Fruit fly (Drosophila melanogaster) ovary, adult (tissue): ENCODE data around the gene put.

Experiments used
- CG17801 ChIP-seq: fragments of 200-800 bp; optimal IDR thresholded peaks from 2 replicates; lab custom pipeline; 2019; ENCODE audit warnings: missing biosample characterization, mild to moderate bottlenecking, missing genetic modification characterization, moderate library complexity; ENCODE audit not compliant: partially characterized antibody

Gene put

dm6 chr3R:14653039-14653852, 27.7 kb upstream of the put start:
- TF ChIP-seq CG17801 = no peak

dm6 chr3R:14652301-14652880, 26.9 kb upstream of the put start:
- TF ChIP-seq CG17801 = no peak

dm6 chr3R:14651076-14651662, 25.7 kb upstream of the put start:
- TF ChIP-seq CG17801 = no peak

- TF ChIP-seq CG17801 = no peak
Observed at dm6 chr3R:14650367-14650766, 24.9 kb upstream of the put start.

- TF ChIP-seq CG17801 = peak; percentile 86
Observed at dm6 chr3R:14649307-14650239, 24.1 kb upstream of the put start.

dm6 chr3R:14642463-14642862, 17.0 kb upstream of the put start, which contains the start of gene CG7886:
Gene CG7886 (minus strand): TSS chr3R:14642563.
- no peak for TF ChIP-seq CG17801

dm6 chr3R:14631911-14632310, 6.4 kb upstream of the put start:
- no peak for TF ChIP-seq CG17801

- TF ChIP-seq CG17801 = peak; percentile 4
Observed at dm6 chr3R:14630119-14630623, 4.7 kb upstream of the put start, which contains the start of gene Cad88C. Gene Cad88C (plus strand): TSS chr3R:14630478.

dm6 chr3R:14626781-14627180, 1.3 kb upstream of the put start:
- no peak for TF ChIP-seq CG17801

dm6 chr3R:14624671-14625070, 832 bp downstream of the put start:
- TF ChIP-seq CG17801 = no peak

- no peak for TF ChIP-seq CG17801
Observed at dm6 chr3R:14624088-14624619, 1.3 kb downstream of the put start.

dm6 chr3R:14622571-14622970, 2.9 kb downstream of the put start:
- no peak for TF ChIP-seq CG17801

dm6 chr3R:14608892-14609692, 16.4 kb downstream of the put start, which contains the start of gene CG14853:
Gene CG14853 (plus strand): TSS chr3R:14609642.
- no peak for TF ChIP-seq CG17801

- TF ChIP-seq CG17801 = no peak
Observed at dm6 chr3R:14597935-14598424, 27.5 kb downstream of the put start.
